Worm (Caenorhabditis elegans) whole organism, midembryonic: Measurements from ENCODE around the gene frpr-13.

Experiments
- T22C8.4 ChIP-seq: fragments of 200-800 bp; sonication (Bioruptor generic); IDR thresholded peaks from 2 replicates; pipeline ENCODE4 v1.3.6; 2022; ENCODE audit warnings: missing genetic modification characterization, missing compliant biosample characterization
- cog-1 ChIP-seq: sonication (generic microtip); optimal IDR thresholded peaks from 2 replicates; lab custom pipeline; 2016; ENCODE audit warnings: missing genetic modification characterization, missing compliant biosample characterization
- ref-1 ChIP-seq: fragments of 200-800 bp; sonication (Bioruptor generic); conservative IDR thresholded peaks from 2 replicates; pipeline ENCODE4 v1.3.6; 2022; ENCODE audit warnings: missing genetic modification reagents, missing genetic modification characterization, missing compliant biosample characterization
- ztf-23 ChIP-seq: fragments of 200-800 bp; sonication (Bioruptor generic); IDR thresholded peaks from 2 replicates; pipeline ENCODE4 v1.3.6; 2022; ENCODE audit warnings: missing genetic modification reagents, missing genetic modification characterization, missing compliant biosample characterization

DNA sequence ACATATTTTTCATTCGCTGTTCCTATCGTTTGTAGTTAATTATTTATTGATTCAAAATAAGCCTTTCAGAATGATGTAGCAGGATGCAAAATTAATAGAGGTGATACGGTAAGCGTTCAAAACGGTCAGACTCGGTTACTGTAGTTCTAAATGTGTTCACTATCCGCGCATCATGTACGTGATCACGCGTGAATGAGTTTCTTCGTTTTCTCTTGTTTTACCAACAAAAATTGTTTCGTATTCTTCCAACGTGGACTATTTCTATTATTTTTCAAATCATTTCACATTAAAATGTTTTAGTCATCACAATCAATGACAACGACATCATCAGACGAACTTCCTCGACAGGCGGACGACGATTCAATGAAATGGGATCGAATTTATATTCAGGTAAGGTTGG lies 48.6 kb downstream of the frpr-13 start, which contains the start of gene gck-1:
- TF ChIP-seq cog-1 (tag; lab: Kevin White, UChicago), result no peak
- no peak for TF ChIP-seq ztf-23 (GFP tag; lab: Robert Waterston, UW)
- TF ChIP-seq T22C8.4 (GFP tag; lab: Robert Waterston, UW), result no peak
- TF ChIP-seq ref-1 (GFP tag; lab: Robert Waterston, UW), result no peak
